Fruit fly (Drosophila melanogaster) Kc167 (cell line): ENCODE results near the gene Past1.

ENCODE experiments used
- Myc ChIP-seq: fragments of >200 bp; optimal IDR thresholded peaks from 2 replicates; lab custom pipeline; 2017; ENCODE audit warnings: missing external identifiers
- Sin3A ChIP-seq: fragments of >200 bp; optimal IDR thresholded peaks from 2 replicates; lab custom pipeline; 2018; ENCODE audit warnings: missing external identifiers
- h ChIP-seq: fragments of >200 bp; optimal IDR thresholded peaks from 3 replicates; lab custom pipeline; 2018; ENCODE audit warnings: missing external identifiers
- insv ChIP-seq: fragments of >200 bp; optimal IDR thresholded peaks from 3 replicates; lab custom pipeline; 2018; ENCODE audit warnings: missing external identifiers
- psq ChIP-seq: fragments of >200 bp; optimal IDR thresholded peaks from 2 replicates; lab custom pipeline; 2017; ENCODE audit warnings: missing external identifiers
- ttk ChIP-seq: sonication (Bioruptor generic); optimal IDR thresholded peaks from 2 replicates; lab custom pipeline; 2017; ENCODE audit warnings: missing external identifiers

Past1 gene

dm6 chr3R:12674041-12674623 is 23.0 kb upstream of the Past1 start, which contains the start of gene Gnmt:
Gnmt (plus strand) TSS chr3R:12674608.
- TF ChIP-seq insv (lab: Kevin White, UChicago) (no peak), Myc (no peak), ttk (lab: Kevin White, UChicago) (no peak), Sin3A (lab: Kevin White, UChicago) (no peak), psq (lab: Kevin White, UChicago) (no peak), h (no peak)

dm6 chr3R:12676160-12676559 is 21.0 kb upstream of the Past1 start, which contains the start of gene CG43630:
CG43630 (minus strand) TSS chr3R:12676260.
- TF ChIP-seq Sin3A (lab: Kevin White, UChicago) (no peak), ttk (lab: Kevin White, UChicago) (no peak), Myc (no peak), insv (lab: Kevin White, UChicago) (no peak), psq (lab: Kevin White, UChicago) (no peak), h (no peak)

dm6 chr3R:12678850-12679249 is 18.3 kb upstream of the Past1 start, which contains the start of gene mbo:
mbo (minus strand) TSS chr3R:12679052.
- TF ChIP-seq Myc: no peak
- TF ChIP-seq insv (lab: Kevin White, UChicago): no peak
- no peak for TF ChIP-seq ttk (lab: Kevin White, UChicago)
- no peak for TF ChIP-seq h

- no peak for TF ChIP-seq insv (lab: Kevin White, UChicago)
- no peak for TF ChIP-seq Myc
- TF ChIP-seq psq (lab: Kevin White, UChicago): no peak
- TF ChIP-seq h: no peak
- no peak for TF ChIP-seq Sin3A (lab: Kevin White, UChicago)
Observed at dm6 chr3R:12681275-12681674, 15.8 kb upstream of the Past1 start, which contains the start of gene Cyp313a4. Cyp313a4 (minus strand) TSS chr3R:12681375.

dm6 chr3R:12685290-12685689 is 11.8 kb upstream of the Past1 start:
- TF ChIP-seq Sin3A (lab: Kevin White, UChicago) (no peak), Myc (no peak), ttk (lab: Kevin White, UChicago) (no peak), psq (lab: Kevin White, UChicago) (no peak), insv (lab: Kevin White, UChicago) (no peak), h (no peak)

- no peak for TF ChIP-seq Myc
- no peak for TF ChIP-seq h
- no peak for TF ChIP-seq psq (lab: Kevin White, UChicago)
- TF ChIP-seq insv (lab: Kevin White, UChicago): no peak
- no peak for TF ChIP-seq Sin3A (lab: Kevin White, UChicago)
- TF ChIP-seq ttk (lab: Kevin White, UChicago): no peak
Observed at dm6 chr3R:12688116-12688515, 9.0 kb upstream of the Past1 start.

- TF ChIP-seq insv (lab: Kevin White, UChicago) (no peak), ttk (lab: Kevin White, UChicago) (no peak), Sin3A (lab: Kevin White, UChicago) (no peak), psq (lab: Kevin White, UChicago) (no peak), h (no peak), Myc (no peak)
Observed at dm6 chr3R:12688672-12689417, 8.3 kb upstream of the Past1 start, which contains the start of gene kar. kar (minus strand) TSS chr3R:12689367.

dm6 chr3R:12691422-12692101 is 5.6 kb upstream of the Past1 start, which contains the start of gene Arp1:
Arp1 (plus strand) TSS chr3R:12691743.
- TF ChIP-seq Myc: no peak
- no peak for TF ChIP-seq h
- TF ChIP-seq Sin3A (lab: Kevin White, UChicago): no peak
- TF ChIP-seq psq (lab: Kevin White, UChicago): no peak
- no peak for TF ChIP-seq insv (lab: Kevin White, UChicago)
- no peak for TF ChIP-seq ttk (lab: Kevin White, UChicago)

dm6 chr3R:12692497-12692896 is 4.6 kb upstream of the Past1 start, which contains the start of gene CG31347:
CG31347 (minus strand) TSS chr3R:12692597.
- no peak for TF ChIP-seq Sin3A (lab: Kevin White, UChicago)
- TF ChIP-seq ttk (lab: Kevin White, UChicago): no peak
- TF ChIP-seq Myc: no peak
- TF ChIP-seq h: no peak
- no peak for TF ChIP-seq insv (lab: Kevin White, UChicago)
- no peak for TF ChIP-seq psq (lab: Kevin White, UChicago)

dm6 chr3R:12694742-12695141 is 2.4 kb upstream of the Past1 start, which contains the start of the genes CG14391 and NijC:
CG14391 (minus strand) TSS chr3R:12694842.
NijC (plus strand) TSS chr3R:12695129.
- TF ChIP-seq Myc: no peak
- no peak for TF ChIP-seq insv (lab: Kevin White, UChicago)
- TF ChIP-seq h: no peak
- no peak for TF ChIP-seq ttk (lab: Kevin White, UChicago)
- no peak for TF ChIP-seq psq (lab: Kevin White, UChicago)
- no peak for TF ChIP-seq Sin3A (lab: Kevin White, UChicago)

dm6 chr3R:12697571-12698039 is 483 bp downstream of the Past1 start:
- TF ChIP-seq insv (lab: Kevin White, UChicago) (no peak), Sin3A (lab: Kevin White, UChicago) (no peak), ttk (lab: Kevin White, UChicago) (no peak), psq (lab: Kevin White, UChicago) (no peak), h (no peak), Myc (no peak)
